Fruit fly (Drosophila melanogaster): ENCODE measurements around the gene Ptp61F.

Ptp61F gene

DNA sequence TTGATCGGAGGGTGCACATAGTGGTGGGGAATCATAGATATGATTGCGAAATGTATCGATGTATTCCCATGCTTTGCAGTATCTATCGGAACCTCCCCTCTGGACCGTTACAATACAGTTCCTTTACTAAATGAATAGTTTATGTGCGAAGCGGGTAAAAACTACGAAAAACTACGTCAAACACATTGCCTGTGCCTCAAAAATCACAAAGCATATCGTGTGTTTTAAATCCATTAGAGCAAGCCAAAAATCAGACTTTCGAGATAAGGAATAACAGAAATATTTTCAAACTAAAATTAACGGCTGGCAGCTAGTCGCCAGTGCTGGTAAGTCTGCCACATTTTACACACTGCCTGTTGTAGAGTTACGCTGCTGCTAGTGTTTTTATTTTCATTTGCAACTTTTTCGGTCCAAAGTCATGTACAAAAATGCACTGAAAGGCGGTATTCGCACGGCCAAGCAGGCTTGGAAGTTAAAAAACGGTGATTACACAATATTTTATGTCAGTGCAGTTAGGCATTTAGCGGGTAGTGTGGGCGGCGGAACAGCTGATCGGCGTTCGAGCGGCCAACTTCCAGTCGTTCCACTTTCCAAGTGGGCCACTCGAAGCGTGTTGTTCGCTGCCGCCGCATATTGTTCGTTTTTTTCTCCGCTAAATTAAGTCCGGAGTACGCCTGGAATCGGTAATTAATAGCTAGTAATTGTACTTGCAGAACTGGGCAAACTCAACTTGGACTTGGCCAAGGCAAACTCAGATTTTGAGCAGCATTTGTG is 42.4 kb upstream of the Ptp61F start (continued):
- TF ChIP-seq Taf1 (GFP tag; IDR thresholded peaks at IDR 0.05) (peak; percentile 44; the same call in 1 of the 2 replicates), hb (GFP tag; IDR thresholded peaks at IDR 0.05; ENCODE audit: partially characterized antibody) (peak; percentile 70), Doc2 (GFP tag; IDR thresholded peaks at IDR 0.05) (no peak), maf-S (GFP tag; optimal IDR thresholded peaks at IDR 0.05) (peak; percentile 55), Deaf1 (tag; optimal IDR thresholded peaks at IDR 0.05) (peak; percentile 16), kay (GFP tag; optimal IDR thresholded peaks at IDR 0.05) (no peak), CG13287 (GFP tag; IDR thresholded peaks at IDR 0.05; ENCODE audit: partially characterized antibody) (peak; percentile 75), HmgD (GFP tag; optimal IDR thresholded peaks at IDR 0.05) (peak; percentile 51), CG31224 (GFP tag; IDR thresholded peaks at IDR 0.05) (no peak; the same call in 1 of the 2 replicates), grn (GFP tag; optimal IDR thresholded peaks at IDR 0.05) (peak; percentile 46), luna (GFP tag; optimal IDR thresholded peaks at IDR 0.05) (peak; percentile 64), Atf3 (GFP tag; optimal IDR thresholded peaks at IDR 0.05) (peak; percentile 53), shn (GFP tag; optimal IDR thresholded peaks at IDR 0.05) (peak; percentile 54), fu2 (GFP tag; optimal IDR thresholded peaks at IDR 0.05) (peak; percentile 70), exex (tag; optimal IDR thresholded peaks at IDR 0.05) (peak; percentile 5), usp (GFP tag; optimal IDR thresholded peaks at IDR 0.05) (no peak), CG42726 (GFP tag; IDR thresholded peaks at IDR 0.05; ENCODE audit: partially characterized antibody) (peak; percentile 83), CG6765 (GFP tag; optimal IDR thresholded peaks at IDR 0.05) (no peak), Med (GFP tag) (peak; percentile 96), otp (GFP tag; IDR thresholded peaks at IDR 0.05) (0 out of 3 replicates have a peak, but pooled peaks have one; percentile 51), Ravus (GFP tag; IDR thresholded peaks at IDR 0.05) (no peak), jumu (GFP tag; optimal IDR thresholded peaks at IDR 0.05) (peak; percentile 80), CG10462 (GFP tag; optimal IDR thresholded peaks at IDR 0.05) (peak; percentile 51), wor (GFP tag; IDR thresholded peaks at IDR 0.05) (0 out of 2 replicates have a peak, but pooled peaks have one; percentile 35), vnd (GFP tag; IDR thresholded peaks at IDR 0.05; ENCODE audit: partially characterized antibody) (peak; percentile 51; the same call in 2 of the 3 replicates), CG34224 (GFP tag; IDR thresholded peaks at IDR 0.05; ENCODE audit: partially characterized antibody) (peak; percentile 48), mam (GFP tag; optimal IDR thresholded peaks at IDR 0.05) (peak; percentile 81), repo (GFP tag; optimal IDR thresholded peaks at IDR 0.05) (peak; percentile 37), CG18764 (GFP tag; optimal IDR thresholded peaks at IDR 0.05) (no peak), Dfd (GFP tag; optimal IDR thresholded peaks at IDR 0.05) (no peak), org-1 (GFP tag; optimal IDR thresholded peaks at IDR 0.05) (peak; percentile 10), CG14667 (GFP tag; IDR thresholded peaks at IDR 0.05) (0 out of 2 replicates have a peak, but pooled peaks have one; percentile 27), Mad (GFP tag; optimal IDR thresholded peaks at IDR 0.05) (peak; percentile 77), CG8359 (GFP tag; optimal IDR thresholded peaks at IDR 0.05; ENCODE audit: borderline replicate concordance) (no peak), CG12155 (GFP tag; optimal IDR thresholded peaks at IDR 0.05) (peak; percentile 73), Bgb (GFP tag; IDR thresholded peaks at IDR 0.05; ENCODE audit: partially characterized antibody) (peak; percentile 84), Hsf (GFP tag; optimal IDR thresholded peaks at IDR 0.05) (peak; percentile 77), Opbp (GFP tag; IDR thresholded peaks at IDR 0.05; ENCODE audit: partially characterized antibody) (peak; percentile 87), CG6791 (GFP tag; IDR thresholded peaks at IDR 0.05; ENCODE audit: partially characterized antibody) (peak; percentile 80), bbx (GFP tag; IDR thresholded peaks at IDR 0.05; ENCODE audit: partially characterized antibody) (peak; percentile 85), CG15514 (GFP tag; optimal IDR thresholded peaks at IDR 0.05) (peak; percentile 93), CG9437 (GFP tag; optimal IDR thresholded peaks at IDR 0.05) (peak; percentile 34), HLH4C (GFP tag; IDR thresholded peaks at IDR 0.05; ENCODE audit: partially characterized antibody) (peak; percentile 74), gt (GFP tag; IDR thresholded peaks at IDR 0.05) (no peak), sob (GFP tag; IDR thresholded peaks at IDR 0.05) (peak; percentile 53), Hr3 (GFP tag; optimal IDR thresholded peaks at IDR 0.05) (peak; percentile 67), CG1233 (GFP tag; optimal IDR thresholded peaks at IDR 0.05) (peak; percentile 24), trh (GFP tag; optimal IDR thresholded peaks at IDR 0.05) (no peak), CG32532 (GFP tag; IDR thresholded peaks at IDR 0.05) (peak; percentile 52)

Measured in whole organism, embryonic.